Fruit fly (Drosophila melanogaster): Measurements from ENCODE around the gene fd3F.
A peak's percentile ranks its signal among the peaks of the same experiment; 100 is the strongest.

Gene fd3F

DNA sequence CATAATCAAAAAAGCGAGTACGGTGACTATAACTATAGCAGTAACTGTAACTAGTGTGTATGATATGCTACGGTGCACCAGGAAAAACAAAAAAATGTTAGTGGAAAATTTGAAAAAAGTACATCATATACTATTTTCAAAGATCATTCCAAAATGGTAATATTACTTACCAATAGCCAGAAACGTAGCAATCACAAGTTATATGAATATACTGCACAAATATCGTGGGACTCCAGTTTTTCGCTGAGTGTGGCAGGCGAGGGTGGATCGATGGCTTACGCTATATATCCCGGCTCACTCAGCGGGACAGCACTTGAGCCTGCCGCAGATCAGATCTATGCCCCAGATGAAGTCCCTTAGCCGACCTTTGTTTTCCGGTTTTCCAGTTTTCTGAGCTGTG is 35.5 kb downstream of the fd3F start (continued):
- TF ChIP-seq CG18476 (GFP tag; optimal IDR thresholded peaks at IDR 0.05) (peak; percentile 95), Pdp1 (GFP tag; optimal IDR thresholded peaks at IDR 0.05) (peak in 1 of 2 experiments; percentile 44), CHES-1-like (GFP tag; optimal IDR thresholded peaks at IDR 0.05) (no peak), CG3281 (GFP tag; optimal IDR thresholded peaks at IDR 0.05) (no peak), CG9727 (GFP tag; optimal IDR thresholded peaks at IDR 0.05) (peak; percentile 4), fru (optimal IDR thresholded peaks at IDR 0.05) (no peak), CG2678 (tag; optimal IDR thresholded peaks at IDR 0.05) (no peak), Optix (GFP tag; IDR thresholded peaks at IDR 0.05) (no peak), Doc3 (GFP tag; IDR thresholded peaks at IDR 0.05; ENCODE audit: partially characterized antibody) (no peak), Sox102F (GFP tag; optimal IDR thresholded peaks at IDR 0.05) (no peak), slou (GFP tag; optimal IDR thresholded peaks at IDR 0.05) (no peak), CG1233 (GFP tag; optimal IDR thresholded peaks at IDR 0.05) (no peak), otp (GFP tag; IDR thresholded peaks at IDR 0.05) (no peak), lilli (GFP tag; optimal IDR thresholded peaks at IDR 0.05) (no peak), CG3995 (GFP tag; optimal IDR thresholded peaks at IDR 0.05) (no peak), CG11398 (GFP tag; optimal IDR thresholded peaks at IDR 0.05) (no peak), CG18262 (tag; optimal IDR thresholded peaks at IDR 0.05) (peak; percentile 2), shn (GFP tag; optimal IDR thresholded peaks at IDR 0.05) (no peak), Antp (GFP tag; optimal IDR thresholded peaks at IDR 0.05) (no peak), Poxn (GFP tag; IDR thresholded peaks at IDR 0.05) (no peak), CG14710 (tag; optimal IDR thresholded peaks at IDR 0.05) (no peak), kni (GFP tag; optimal IDR thresholded peaks at IDR 0.05) (peak; percentile 48), pfk (GFP tag; optimal IDR thresholded peaks at IDR 0.05) (no peak), NC2β (GFP tag; optimal IDR thresholded peaks at IDR 0.05) (no peak), jigr1 (GFP tag; IDR thresholded peaks at IDR 0.05) (no peak), CG10147 (GFP tag; optimal IDR thresholded peaks at IDR 0.05) (no peak), fu2 (GFP tag; optimal IDR thresholded peaks at IDR 0.05) (no peak), Trl (optimal IDR thresholded peaks at IDR 0.05) (no peak), Trl (GFP tag; optimal IDR thresholded peaks at IDR 0.05) (no peak), CG2120 (GFP tag; optimal IDR thresholded peaks at IDR 0.05) (no peak), yki (optimal IDR thresholded peaks at IDR 0.05) (no peak), sr (GFP tag; IDR thresholded peaks at IDR 0.05) (no peak), CG16813 (GFP tag; IDR thresholded peaks at IDR 0.05; ENCODE audit: partially characterized antibody) (no peak), chif (GFP tag; optimal IDR thresholded peaks at IDR 0.05) (peak in 1 of 2 experiments; percentile 25), CG9609 (GFP tag; optimal IDR thresholded peaks at IDR 0.05) (no peak), CG15601 (tag; optimal IDR thresholded peaks at IDR 0.05) (no peak), CG8478 (optimal IDR thresholded peaks at IDR 0.05) (no peak), Side (GFP tag; optimal IDR thresholded peaks at IDR 0.05) (no peak), CG1603 (tag; optimal IDR thresholded peaks at IDR 0.05) (peak; percentile 3), lab (GFP tag; optimal IDR thresholded peaks at IDR 0.05) (no peak)

DNA sequence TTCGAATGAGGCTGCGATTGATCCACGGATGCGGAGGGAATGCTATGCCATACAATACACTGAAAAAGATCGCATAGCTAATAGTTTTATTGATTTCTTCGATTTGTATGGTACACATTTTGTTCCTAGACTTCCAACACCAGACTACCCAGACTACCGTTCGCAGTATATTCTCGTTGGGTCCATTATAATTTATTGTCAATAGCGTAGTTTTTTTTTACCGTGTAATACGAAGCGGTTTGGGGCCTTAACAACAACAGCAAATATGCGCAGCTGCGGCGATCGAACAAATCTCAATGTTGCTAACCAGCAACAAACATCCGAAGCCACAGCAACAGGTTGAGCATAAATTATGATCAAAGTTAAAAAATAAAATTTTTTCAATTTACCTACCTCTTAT is 36.5 kb downstream of the fd3F start:
- peak; percentile 14 for TF ChIP-seq cato (GFP tag; optimal IDR thresholded peaks at IDR 0.05; ENCODE audit: borderline replicate concordance)
- TF ChIP-seq bbx (GFP tag; IDR thresholded peaks at IDR 0.05; ENCODE audit: partially characterized antibody): no peak
- peak; percentile 80 for TF ChIP-seq Ptx1 (GFP tag; IDR thresholded peaks at IDR 0.05)
- peak; percentile 49 for TF ChIP-seq CG33557 (GFP tag; optimal IDR thresholded peaks at IDR 0.05)
- peak; percentile 66 for TF ChIP-seq CG9215 (GFP tag; IDR thresholded peaks at IDR 0.05)
- peak; percentile 83 for TF ChIP-seq ken (GFP tag; IDR thresholded peaks at IDR 0.05)
- TF ChIP-seq Stat92E (GFP tag; optimal IDR thresholded peaks at IDR 0.05): no peak
- peak; percentile 39 for TF ChIP-seq CG18011 (GFP tag; optimal IDR thresholded peaks at IDR 0.05)
- TF ChIP-seq CG3163 (GFP tag; optimal IDR thresholded peaks at IDR 0.05): peak; percentile 52
- peak; percentile 81 for TF ChIP-seq CG14441 (GFP tag; IDR thresholded peaks at IDR 0.05)
- peak; percentile 58; the same call in 2 of the 3 replicates for TF ChIP-seq CG11093 (GFP tag; IDR thresholded peaks at IDR 0.05)
- TF ChIP-seq Ets65A (GFP tag): peak; percentile 94
- peak; percentile 42; the same call in 1 of the 2 replicates for TF ChIP-seq E2f2 (GFP tag; IDR thresholded peaks at IDR 0.05)
- no peak for TF ChIP-seq hkb (optimal IDR thresholded peaks at IDR 0.05)
- TF ChIP-seq hkb (GFP tag; IDR thresholded peaks at IDR 0.05): peak; percentile 85
- peak; percentile 63 for TF ChIP-seq B-H1 (GFP tag; IDR thresholded peaks at IDR 0.05)

Data from whole organism, embryonic.